Fruit fly (Drosophila melanogaster): ENCODE measurements around the gene CG12301.

Gene CG12301

dm6 chr3L:15553993-15554644 lies 26.5 kb upstream of the CG12301 start, which contains the start of gene AGO2:
TSS of gene AGO2 (plus strand) at chr3L:15554113.
- TF ChIP-seq pad (GFP tag; optimal IDR thresholded peaks at IDR 0.05) (peak; percentile 94), Crg-1 (GFP tag; optimal IDR thresholded peaks at IDR 0.05) (no peak), CG14711 (tag; optimal IDR thresholded peaks at IDR 0.05) (peak; percentile 65), cic (GFP tag; optimal IDR thresholded peaks at IDR 0.05) (peak; percentile 72), toe (GFP tag; optimal IDR thresholded peaks at IDR 0.05) (no peak), bab1 (GFP tag; optimal IDR thresholded peaks at IDR 0.05) (peak; percentile 68), Hr96 (GFP tag; optimal IDR thresholded peaks at IDR 0.05) (no peak), Clk (GFP tag; optimal IDR thresholded peaks at IDR 0.05) (peak; percentile 54), CG7101 (tag; optimal IDR thresholded peaks at IDR 0.05) (peak; percentile 45), CG12768 (GFP tag; optimal IDR thresholded peaks at IDR 0.05) (peak; percentile 96), tj (GFP tag; optimal IDR thresholded peaks at IDR 0.05) (peak; percentile 86), CG7045 (GFP tag; optimal IDR thresholded peaks at IDR 0.05) (peak; percentile 27), CG5204 (GFP tag; optimal IDR thresholded peaks at IDR 0.05) (no peak), CG33017 (tag; optimal IDR thresholded peaks at IDR 0.05) (peak; percentile 59), CG11617 (GFP tag; optimal IDR thresholded peaks at IDR 0.05) (peak; percentile 14), kay (GFP tag; ENCODE audit: borderline replicate concordance) (peak; percentile 95), ovo (GFP tag; optimal IDR thresholded peaks at IDR 0.05) (no peak), cnc (optimal IDR thresholded peaks at IDR 0.05) (no peak), Mnt (GFP tag; optimal IDR thresholded peaks at IDR 0.05) (peak; percentile 59), CG1620 (GFP tag; optimal IDR thresholded peaks at IDR 0.05) (no peak)

DNA sequence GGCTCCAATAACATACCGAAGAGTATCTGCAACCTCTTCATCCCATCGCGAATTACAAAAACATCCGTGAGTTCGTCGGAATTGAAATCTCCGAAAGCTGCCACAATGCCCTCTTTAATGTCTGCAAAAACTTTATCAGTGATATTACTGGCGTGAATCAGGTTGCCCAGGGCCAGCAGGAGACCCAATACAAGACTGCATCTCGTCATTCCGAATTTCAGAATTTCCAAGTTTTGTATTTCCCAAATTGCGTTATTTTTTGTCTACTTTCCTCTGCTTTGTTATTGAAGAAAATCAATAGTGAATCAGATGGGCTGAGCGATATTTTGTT lies 17.9 kb upstream of the CG12301 start:
- TF ChIP-seq bab1 (GFP tag; optimal IDR thresholded peaks at IDR 0.05) = no peak
- TF ChIP-seq cic (GFP tag; optimal IDR thresholded peaks at IDR 0.05) = no peak
- no peak for TF ChIP-seq CG33017 (tag; optimal IDR thresholded peaks at IDR 0.05)
- TF ChIP-seq pad (GFP tag; optimal IDR thresholded peaks at IDR 0.05) = no peak
- no peak for TF ChIP-seq CG7101 (tag; optimal IDR thresholded peaks at IDR 0.05)
- TF ChIP-seq Clk (GFP tag; optimal IDR thresholded peaks at IDR 0.05) = no peak

DNA sequence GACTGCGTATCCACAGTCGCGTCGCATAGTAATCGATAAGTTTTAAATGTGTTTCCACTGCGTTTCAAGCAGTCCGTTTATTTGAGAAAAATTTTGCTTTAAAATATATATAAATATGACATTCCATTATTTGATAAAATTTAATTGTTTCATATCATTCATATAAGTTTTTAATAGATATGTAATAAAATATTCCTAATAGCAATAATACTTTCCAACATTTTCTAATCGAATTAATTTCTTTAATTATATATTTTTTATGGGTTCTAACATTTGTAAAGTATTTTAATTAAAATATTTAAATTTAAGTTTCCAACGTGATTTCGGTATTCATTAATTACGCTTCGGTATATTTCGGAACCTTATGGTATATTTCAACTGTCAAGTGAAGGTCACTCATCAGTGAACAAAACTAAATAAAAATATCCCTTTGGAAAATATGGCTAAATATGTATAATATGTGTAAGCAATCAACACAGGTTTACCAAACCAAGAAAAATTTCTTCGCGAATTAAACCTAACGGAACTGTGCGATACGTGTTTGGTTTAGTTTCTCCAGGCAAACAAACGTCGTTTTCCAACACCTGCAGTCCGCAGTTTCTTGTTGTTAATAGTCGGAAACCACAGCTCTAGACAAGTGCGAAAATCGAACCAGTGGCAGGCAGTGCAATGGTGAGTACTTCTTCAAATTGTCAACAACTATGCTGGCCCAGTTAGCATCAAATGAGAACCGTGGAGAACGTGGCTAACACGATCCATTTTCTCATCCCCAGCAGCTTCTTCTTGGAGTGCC lies 17.3 kb upstream of the CG12301 start, which contains the start of the genes CG7739 and SCCRO:
CG7739 (minus strand) TSS at position 8 of the 793 bp plus-strand sequence.
SCCRO (plus strand) TSS at position 370 of the 793 bp plus-strand sequence.
- TF ChIP-seq pad (GFP tag; optimal IDR thresholded peaks at IDR 0.05) = peak; percentile 6
- no peak for TF ChIP-seq cic (GFP tag; optimal IDR thresholded peaks at IDR 0.05)
- no peak for TF ChIP-seq CG12768 (GFP tag; optimal IDR thresholded peaks at IDR 0.05)
- TF ChIP-seq CG33017 (tag; optimal IDR thresholded peaks at IDR 0.05) = peak; percentile 60
- TF ChIP-seq CG5204 (GFP tag; optimal IDR thresholded peaks at IDR 0.05) = no peak
- TF ChIP-seq CG7101 (tag; optimal IDR thresholded peaks at IDR 0.05) = peak; percentile 75
- peak; percentile 94 for TF ChIP-seq kay (GFP tag; ENCODE audit: borderline replicate concordance)
- TF ChIP-seq CG11617 (GFP tag; optimal IDR thresholded peaks at IDR 0.05) = peak; percentile 46
- TF ChIP-seq Clk (GFP tag; optimal IDR thresholded peaks at IDR 0.05) = no peak
- peak; percentile 3 for TF ChIP-seq Crg-1 (GFP tag; optimal IDR thresholded peaks at IDR 0.05)
- no peak for TF ChIP-seq tj (GFP tag; optimal IDR thresholded peaks at IDR 0.05)
- TF ChIP-seq cnc (optimal IDR thresholded peaks at IDR 0.05) = no peak
- TF ChIP-seq CG1620 (GFP tag; optimal IDR thresholded peaks at IDR 0.05) = peak; percentile 65
- TF ChIP-seq Mnt (GFP tag; optimal IDR thresholded peaks at IDR 0.05) = peak; percentile 16
- peak; percentile 63 for TF ChIP-seq CG14711 (tag; optimal IDR thresholded peaks at IDR 0.05)
- no peak for TF ChIP-seq toe (GFP tag; optimal IDR thresholded peaks at IDR 0.05)
- no peak for TF ChIP-seq Hr96 (GFP tag; optimal IDR thresholded peaks at IDR 0.05)
- TF ChIP-seq bab1 (GFP tag; optimal IDR thresholded peaks at IDR 0.05) = peak; percentile 45
- TF ChIP-seq ovo (GFP tag; optimal IDR thresholded peaks at IDR 0.05) = peak; percentile 39
- peak; percentile 39 for TF ChIP-seq CG7045 (GFP tag; optimal IDR thresholded peaks at IDR 0.05)

dm6 chr3L:15563851-15564106 lies 16.8 kb upstream of the CG12301 start:
- TF ChIP-seq Clk (GFP tag; optimal IDR thresholded peaks at IDR 0.05) (no peak), toe (GFP tag; optimal IDR thresholded peaks at IDR 0.05) (no peak), Mnt (GFP tag; optimal IDR thresholded peaks at IDR 0.05) (no peak), CG7045 (GFP tag; optimal IDR thresholded peaks at IDR 0.05) (no peak), tj (GFP tag; optimal IDR thresholded peaks at IDR 0.05) (peak; percentile 56), pad (GFP tag; optimal IDR thresholded peaks at IDR 0.05) (no peak), cic (GFP tag; optimal IDR thresholded peaks at IDR 0.05) (no peak)

DNA sequence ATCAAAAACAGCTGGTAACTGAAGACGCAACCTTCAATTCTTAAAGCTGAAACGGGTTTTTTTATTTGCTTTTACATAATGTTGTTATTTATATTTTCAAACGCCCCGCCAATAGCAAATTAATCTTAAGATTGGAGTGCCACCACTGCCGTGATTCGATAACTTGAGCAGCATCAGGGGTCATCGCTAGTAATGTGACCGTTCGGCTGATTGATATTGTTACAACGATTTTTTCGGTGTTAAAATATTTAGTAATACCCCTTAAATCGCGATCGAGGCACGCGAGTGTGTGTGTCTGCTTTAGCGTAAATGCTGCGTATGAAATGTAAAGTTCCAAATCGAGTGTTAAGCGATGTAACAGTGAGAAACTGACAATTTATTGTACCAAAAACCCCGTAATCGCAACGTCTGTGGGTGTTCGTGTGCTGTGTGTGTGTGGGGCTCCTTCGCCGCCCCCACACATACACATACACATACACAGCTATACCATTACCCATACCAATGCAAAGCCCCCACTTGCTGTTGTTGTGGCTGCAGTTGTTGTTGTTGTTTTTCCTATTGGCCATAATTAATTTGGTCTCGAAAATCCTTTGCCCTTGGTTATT lies 14.7 kb upstream of the CG12301 start, which contains the start of gene dop:
dop (plus strand) TSS at position 185 of the 605 bp plus-strand sequence.
- no peak for TF ChIP-seq CG5204 (GFP tag; optimal IDR thresholded peaks at IDR 0.05)
- no peak for TF ChIP-seq Clk (GFP tag; optimal IDR thresholded peaks at IDR 0.05)
- no peak for TF ChIP-seq CG1620 (GFP tag; optimal IDR thresholded peaks at IDR 0.05)
- no peak for TF ChIP-seq cic (GFP tag; optimal IDR thresholded peaks at IDR 0.05)
- TF ChIP-seq CG7045 (GFP tag; optimal IDR thresholded peaks at IDR 0.05) = no peak
- no peak for TF ChIP-seq CG12768 (GFP tag; optimal IDR thresholded peaks at IDR 0.05)
- TF ChIP-seq CG14711 (tag; optimal IDR thresholded peaks at IDR 0.05) = peak; percentile 9
- TF ChIP-seq CG33017 (tag; optimal IDR thresholded peaks at IDR 0.05) = no peak
- no peak for TF ChIP-seq CG11617 (GFP tag; optimal IDR thresholded peaks at IDR 0.05)
- TF ChIP-seq Hr96 (GFP tag; optimal IDR thresholded peaks at IDR 0.05) = peak; percentile 53
- no peak for TF ChIP-seq tj (GFP tag; optimal IDR thresholded peaks at IDR 0.05)
- peak; percentile 48 for TF ChIP-seq Crg-1 (GFP tag; optimal IDR thresholded peaks at IDR 0.05)
- TF ChIP-seq cnc (optimal IDR thresholded peaks at IDR 0.05) = no peak
- no peak for TF ChIP-seq ovo (GFP tag; optimal IDR thresholded peaks at IDR 0.05)
- TF ChIP-seq Mnt (GFP tag; optimal IDR thresholded peaks at IDR 0.05) = peak; percentile 6
- peak; percentile 69 for TF ChIP-seq toe (GFP tag; optimal IDR thresholded peaks at IDR 0.05)
- TF ChIP-seq pad (GFP tag; optimal IDR thresholded peaks at IDR 0.05) = peak; percentile 52
- TF ChIP-seq CG7101 (tag; optimal IDR thresholded peaks at IDR 0.05) = no peak
- peak; percentile 26 for TF ChIP-seq bab1 (GFP tag; optimal IDR thresholded peaks at IDR 0.05)
- TF ChIP-seq kay (GFP tag; ENCODE audit: borderline replicate concordance) = peak; percentile 13

All from whole organism, adult.